Fruit fly (Drosophila melanogaster) whole organism, embryonic: Measurements from ENCODE around the gene Srrm234.

ENCODE experiments used
- B-H1 ChIP-seq: fragments of 200-800 bp; sonication (Bioruptor generic); IDR thresholded peaks from 3 replicates; pipeline ENCODE4 v1.3.6; 2022; ENCODE audit warnings: missing biosample characterization, missing genetic modification characterization
- Bteb2 ChIP-seq: fragments of 200-800 bp; sonication (Bioruptor generic); optimal IDR thresholded peaks from 2 replicates; lab custom pipeline; 2016; ENCODE audit warnings: missing biosample characterization, missing genetic modification characterization
- CG10366 ChIP-seq: fragments of 200-800 bp; sonication (Bioruptor generic); IDR thresholded peaks from 2 replicates; pipeline ENCODE4 v1.3.6; 2022; ENCODE audit warnings: missing biosample characterization, missing genetic modification characterization
- CG10979 ChIP-seq: fragments of 200-800 bp; sonication (Bioruptor generic); optimal IDR thresholded peaks from 2 replicates; lab custom pipeline; 2018; ENCODE audit warnings: missing biosample characterization, mild to moderate bottlenecking, missing genetic modification characterization, moderate library complexity
- CG11093 ChIP-seq: fragments of 200-800 bp; sonication (Bioruptor generic); IDR thresholded peaks from 3 replicates; pipeline ENCODE4 v1.3.6; 2022; ENCODE audit warnings: missing biosample characterization, missing genetic modification characterization
- CG11695 ChIP-seq: fragments of 200-800 bp; sonication (Bioruptor generic); IDR thresholded peaks from 3 replicates; pipeline ENCODE4 v1.3.6; 2022; ENCODE audit warnings: missing biosample characterization, missing genetic modification characterization
- CG11723 ChIP-seq: fragments of 200-800 bp; sonication (Bioruptor generic); optimal IDR thresholded peaks from 2 replicates; lab custom pipeline; 2017; ENCODE audit warnings: missing biosample characterization, mild to moderate bottlenecking, missing genetic modification characterization
- CG14965 ChIP-seq: fragments of 200-800 bp; sonication (Bioruptor generic); optimal IDR thresholded peaks from 2 replicates; lab custom pipeline; 2016; ENCODE audit warnings: missing biosample characterization, missing genetic modification characterization, borderline replicate concordance
- CG15514 ChIP-seq: fragments of 200-800 bp; sonication (Bioruptor generic); optimal IDR thresholded peaks from 3 replicates; lab custom pipeline; 2017; ENCODE audit warnings: missing biosample characterization, missing genetic modification characterization, mild to moderate bottlenecking, moderate library complexity, missing genetic modification reagents
- CG1832 ChIP-seq: fragments of 200-800 bp; sonication (Bioruptor generic); optimal IDR thresholded peaks from 2 replicates; lab custom pipeline; 2017; ENCODE audit warnings: missing biosample characterization, mild to moderate bottlenecking, missing genetic modification characterization, inconsistent platforms
- CG18476 ChIP-seq: fragments of 200-800 bp; sonication (Bioruptor generic); optimal IDR thresholded peaks from 2 replicates; lab custom pipeline; 2016; ENCODE audit warnings: missing biosample characterization, mild to moderate bottlenecking, missing genetic modification characterization
- CG18599 ChIP-seq: fragments of 200-800 bp; sonication (Bioruptor generic); optimal IDR thresholded peaks from 3 replicates; lab custom pipeline; 2017; ENCODE audit warnings: missing biosample characterization, missing genetic modification characterization, mild to moderate bottlenecking, moderate library complexity, missing genetic modification reagents
- CG30431 ChIP-seq: fragments of 200-800 bp; sonication (Bioruptor generic); optimal IDR thresholded peaks from 2 replicates; lab custom pipeline; 2017; ENCODE audit warnings: missing biosample characterization, missing genetic modification characterization
- CG5245 ChIP-seq: fragments of 200-800 bp; sonication (Bioruptor generic); optimal IDR thresholded peaks from 3 replicates; lab custom pipeline; 2016; ENCODE audit warnings: missing biosample characterization, missing genetic modification characterization
- CG6654 ChIP-seq: fragments of 200-800 bp; sonication (Bioruptor generic); optimal IDR thresholded peaks from 2 replicates; lab custom pipeline; 2017; ENCODE audit warnings: missing biosample characterization, mild to moderate bottlenecking, missing genetic modification characterization
- CG9876 ChIP-seq: fragments of 200-800 bp; sonication (Bioruptor generic); optimal IDR thresholded peaks from 2 replicates; lab custom pipeline; 2016; ENCODE audit warnings: missing biosample characterization, missing genetic modification characterization
- CrebB ChIP-seq: fragments of 200-800 bp; sonication (Bioruptor generic); optimal IDR thresholded peaks from 3 replicates; lab custom pipeline; 2018; ENCODE audit warnings: missing biosample characterization, mild to moderate bottlenecking, missing genetic modification characterization
- Elba2 ChIP-seq: fragments of 200-800 bp; sonication (Bioruptor generic); optimal IDR thresholded peaks from 3 replicates; lab custom pipeline; 2016; ENCODE audit warnings: missing biosample characterization, missing genetic modification characterization
- Max ChIP-seq: fragments of 200-800 bp; sonication (Bioruptor generic); optimal IDR thresholded peaks from 2 replicates; lab custom pipeline; 2016; ENCODE audit warnings: missing biosample characterization, mild to moderate bottlenecking, missing genetic modification characterization
- Med ChIP-seq: fragments of 200-800 bp; sonication (Bioruptor generic); peaks from one replicate; lab custom pipeline; 2016; ENCODE audit warnings: missing biosample characterization, missing genetic modification characterization, mild to moderate bottlenecking, inconsistent platforms, moderate library complexity
- Mrtf ChIP-seq: fragments of 200-800 bp; sonication (Bioruptor generic); IDR thresholded peaks from 3 replicates; pipeline ENCODE4 v1.3.6; 2022; ENCODE audit warnings: missing biosample characterization, missing genetic modification characterization
- Opbp ChIP-seq: fragments of 200-800 bp; sonication (Bioruptor generic); IDR thresholded peaks from 3 replicates; pipeline ENCODE4 v1.3.6; 2022; ENCODE audit warnings: missing biosample characterization, missing genetic modification characterization; ENCODE audit not compliant: partially characterized antibody
- Trl ChIP-seq, 3 experiments: fragments of >200 bp in 2 of 3; fragments of 200-800 bp in 1 of 3; sonication (Bioruptor generic) in 1 of 3; optimal IDR thresholded peaks; 2 replicates in 1 of 3; 3 replicates in 2 of 3; lab custom pipeline; 2016 to 2017; ENCODE audit warnings: missing biosample characterization in 1 of 3, missing genetic modification characterization in 1 of 3
- YL-1 ChIP-seq: fragments of 200-800 bp; sonication (Bioruptor generic); optimal IDR thresholded peaks from 3 replicates; lab custom pipeline; 2017; ENCODE audit warnings: missing biosample characterization, mild to moderate bottlenecking, missing genetic modification characterization
- abd-A ChIP-seq: fragments of 200-800 bp; sonication (Bioruptor generic); optimal IDR thresholded peaks from 3 replicates; lab custom pipeline; 2019; ENCODE audit warnings: missing biosample characterization, mild to moderate bottlenecking, missing genetic modification characterization, moderate library complexity
- bigmax ChIP-seq: fragments of 200-800 bp; sonication (Bioruptor generic); optimal IDR thresholded peaks from 2 replicates; lab custom pipeline; 2018; ENCODE audit warnings: missing biosample characterization, mild to moderate bottlenecking, missing genetic modification characterization
- caup ChIP-seq: fragments of 200-800 bp; sonication (Bioruptor generic); optimal IDR thresholded peaks from 3 replicates; lab custom pipeline; 2017; ENCODE audit warnings: missing biosample characterization, mild to moderate bottlenecking, missing genetic modification characterization, moderate library complexity; ENCODE audit not compliant: severe bottlenecking
- cg ChIP-seq: fragments of 200-800 bp; sonication (Bioruptor generic); optimal IDR thresholded peaks from 3 replicates; lab custom pipeline; 2019; ENCODE audit warnings: missing biosample characterization, mild to moderate bottlenecking, missing genetic modification characterization, moderate library complexity
- chif ChIP-seq, 2 experiments: fragments of 200-800 bp; sonication (Bioruptor generic); optimal IDR thresholded peaks; 3 replicates each; lab custom pipeline; 2016; ENCODE audit warnings: missing biosample characterization in 2 of 2, missing genetic modification characterization in 2 of 2
- danr ChIP-seq: fragments of 200-800 bp; sonication (Bioruptor generic); IDR thresholded peaks from 2 replicates; pipeline ENCODE4 v1.3.6; 2022; ENCODE audit warnings: missing biosample characterization, missing genetic modification characterization
- lbe ChIP-seq: fragments of 200-800 bp; sonication (Bioruptor generic); optimal IDR thresholded peaks from 2 replicates; lab custom pipeline; 2016; ENCODE audit warnings: missing biosample characterization, mild to moderate bottlenecking, missing genetic modification characterization
- lov ChIP-seq, 2 experiments: fragments of 200-800 bp in 1 of 2; fragments of >200 bp in 1 of 2; sonication (Bioruptor generic) in 1 of 2; IDR thresholded peaks in 1 of 2; optimal IDR thresholded peaks in 1 of 2; 2 replicates in 1 of 2; 3 replicates in 1 of 2; pipeline versions ENCODE4 v1.3.6 to Lab custom; 2017 to 2022; ENCODE audit warnings: missing biosample characterization in 1 of 2, missing genetic modification characterization in 1 of 2
- maf-S ChIP-seq: fragments of 200-800 bp; sonication (Bioruptor generic); optimal IDR thresholded peaks from 2 replicates; lab custom pipeline; 2016; ENCODE audit warnings: missing biosample characterization, missing genetic modification characterization
- otp ChIP-seq: fragments of 200-800 bp; sonication (Bioruptor generic); IDR thresholded peaks from 3 replicates; pipeline ENCODE4, ENCODE4 v1.3.6; 2022; ENCODE audit warnings: missing biosample characterization, missing genetic modification characterization
- pan ChIP-seq, 4 experiments: fragments of >200 bp in 3 of 4; fragments of 200-800 bp in 1 of 4; sonication (Bioruptor generic) in 1 of 4; optimal IDR thresholded peaks in 3 of 4; IDR thresholded peaks in 1 of 4; 2 replicates each; pipeline versions ENCODE4 v1.3.6 to Lab custom; 2017 to 2022; ENCODE audit warnings: missing biosample characterization in 2 of 4, missing genetic modification characterization in 2 of 4, mixed read lengths in 1 of 4
- pnt ChIP-seq: fragments of 200-800 bp; sonication (Bioruptor generic); optimal IDR thresholded peaks from 3 replicates; lab custom pipeline; 2016; ENCODE audit warnings: missing biosample characterization, missing genetic modification characterization
- prd ChIP-seq, 3 experiments: fragments of >200 bp in 2 of 3; fragments of 200-800 bp in 1 of 3; sonication (Bioruptor generic) in 1 of 3; optimal IDR thresholded peaks in 2 of 3; IDR thresholded peaks in 1 of 3; 2 replicates in 2 of 3; 3 replicates in 1 of 3; pipeline versions ENCODE4 v1.3.6 to Lab custom; 2017 to 2022; ENCODE audit warnings: missing biosample characterization in 1 of 3, missing genetic modification characterization in 1 of 3
- row ChIP-seq: fragments of 200-800 bp; sonication (Bioruptor generic); IDR thresholded peaks from 3 replicates; pipeline ENCODE4 v1.3.6; 2022; ENCODE audit warnings: missing biosample characterization, missing genetic modification characterization
- sens-2 ChIP-seq: fragments of 200-800 bp; sonication (Bioruptor generic); IDR thresholded peaks from 2 replicates; pipeline ENCODE4 v1.3.6; 2022; ENCODE audit warnings: missing biosample characterization, missing genetic modification characterization
- seq ChIP-seq: fragments of 200-800 bp; sonication (Bioruptor generic); IDR thresholded peaks from 2 replicates; pipeline ENCODE4 v1.3.6; 2022; ENCODE audit warnings: missing biosample characterization, missing genetic modification characterization
- slou ChIP-seq: fragments of 200-800 bp; sonication (Bioruptor generic); optimal IDR thresholded peaks from 3 replicates; lab custom pipeline; 2016; ENCODE audit warnings: missing biosample characterization, missing genetic modification characterization
- twi ChIP-seq: fragments of 200-800 bp; optimal IDR thresholded peaks from 2 replicates; lab custom pipeline; 2019; ENCODE audit warnings: missing biosample characterization, mild to moderate bottlenecking, missing genetic modification characterization, moderate library complexity
- wor ChIP-seq: fragments of 200-800 bp; sonication (Bioruptor generic); IDR thresholded peaks from 2 replicates; pipeline ENCODE4 v1.3.6; 2022; ENCODE audit warnings: missing biosample characterization, missing genetic modification characterization
- z ChIP-seq: fragments of 200-800 bp; sonication (Bioruptor generic); IDR thresholded peaks from 3 replicates; pipeline ENCODE4 v1.3.6; 2022; ENCODE audit warnings: missing biosample characterization, missing genetic modification characterization
- zen2 ChIP-seq: fragments of 200-800 bp; sonication (Bioruptor generic); IDR thresholded peaks from 3 replicates; pipeline ENCODE4 v1.3.6; 2022; ENCODE audit warnings: missing biosample characterization, missing genetic modification characterization; ENCODE audit not compliant: partially characterized antibody
- zfh2 ChIP-seq: fragments of 200-800 bp; sonication (Bioruptor generic); optimal IDR thresholded peaks from 2 replicates; lab custom pipeline; 2016; ENCODE audit warnings: missing biosample characterization, missing genetic modification characterization

Gene Srrm234

DNA sequence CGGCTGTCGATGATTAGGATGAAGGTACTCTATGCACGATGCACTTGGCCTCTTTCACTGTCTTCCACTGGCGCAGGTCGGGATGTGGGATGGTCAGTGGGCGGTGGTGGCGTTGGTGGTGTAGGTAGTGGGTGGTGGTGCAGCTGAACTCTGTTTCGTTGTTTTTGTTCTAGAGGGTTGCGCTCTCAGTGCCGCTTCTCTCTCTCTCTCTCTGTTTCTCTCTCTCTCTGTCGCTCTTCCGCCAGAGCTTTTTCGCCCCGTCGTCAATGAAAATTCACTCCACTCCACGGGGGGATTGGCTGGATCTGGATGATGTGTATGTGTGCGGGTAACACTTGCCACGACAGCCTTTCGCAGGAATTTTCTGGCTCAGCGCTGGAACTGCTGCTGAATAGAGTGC, 28.0 kb downstream of the Srrm234 start:
- TF ChIP-seq Med (GFP tag; lab: Kevin White, UChicago) (peak; percentile 50), Trl (optimal IDR thresholded peaks at IDR 0.05; lab: Kevin White, UChicago) (peak; percentile 55 to 76), Trl (GFP tag; optimal IDR thresholded peaks at IDR 0.05; lab: Kevin White, UChicago) (no peak), Bteb2 (GFP tag; lab: Kevin White, UChicago) (no peak), danr (GFP tag; lab: Robert Waterston, UW) (no peak), zfh2 (GFP tag; lab: Kevin White, UChicago) (no peak), Elba2 (peak; percentile 12), caup (no peak), abd-A (no peak), CG1832 (GFP tag; lab: Kevin White, UChicago) (peak; percentile 27), z (GFP tag; lab: Robert Waterston, UW) (0 out of 3 replicates have a peak, but pooled peaks have one; percentile 22), seq (GFP tag; lab: Robert Waterston, UW) (peak; percentile 37; the same call in 1 of the 2 replicates)
- TF ChIP-seq, all 482 proteins: peak for 6

DNA sequence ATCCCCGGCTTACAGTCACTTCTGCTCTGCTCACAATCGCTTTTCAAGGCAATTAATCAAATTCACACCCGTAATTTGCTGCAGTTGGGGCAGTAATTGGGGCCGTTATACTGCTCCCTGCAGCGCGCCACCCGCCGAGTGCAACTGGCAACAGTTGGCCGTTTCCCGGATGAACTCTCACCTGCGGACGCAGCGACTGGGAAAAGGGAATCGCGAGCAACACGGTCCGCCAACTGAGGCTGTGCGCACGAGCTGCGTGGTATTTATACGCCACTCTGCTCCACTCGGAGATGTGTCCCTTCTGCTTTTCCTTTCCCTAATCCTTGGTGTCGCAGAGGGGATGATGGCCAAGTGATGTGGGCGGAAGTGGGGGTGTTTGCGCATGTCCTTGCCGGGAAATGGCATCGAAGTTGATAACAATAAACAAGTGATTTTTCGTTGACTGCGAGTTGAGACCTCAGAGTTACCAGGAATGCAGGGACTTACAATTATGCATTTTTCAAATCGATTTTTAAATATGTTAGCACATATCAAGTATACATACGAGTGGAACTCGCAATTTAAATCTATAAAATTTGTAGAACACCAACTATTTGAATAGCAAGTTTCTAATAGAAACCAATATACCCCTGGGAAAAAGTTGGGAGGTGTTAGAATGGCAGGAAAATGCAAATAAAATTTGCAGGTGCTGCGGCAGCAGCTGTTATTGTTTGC, 35.6 kb downstream of the Srrm234 start, which contains the start of gene GC:
TSS of gene GC (minus strand) at position 238 of the 714 bp plus-strand sequence.
- TF ChIP-seq CG18599 (GFP tag; lab: Kevin White, UChicago): peak; percentile 26
- no peak for TF ChIP-seq CG11723 (GFP tag; lab: Kevin White, UChicago)
- TF ChIP-seq pnt (GFP tag; lab: Kevin White, UChicago): no peak
- no peak for TF ChIP-seq CG11093 (GFP tag; lab: Robert Waterston, UW)
- TF ChIP-seq Bteb2 (GFP tag; lab: Kevin White, UChicago): no peak
- no peak for TF ChIP-seq slou (GFP tag; lab: Kevin White, UChicago)
- peak; percentile 24 for TF ChIP-seq CG10366
- TF ChIP-seq chif (GFP tag; optimal IDR thresholded peaks at IDR 0.05; lab: Kevin White, UChicago): no peak
- no peak for TF ChIP-seq zfh2 (GFP tag; lab: Kevin White, UChicago)
- TF ChIP-seq YL-1 (GFP tag; lab: Kevin White, UChicago): no peak
- no peak for TF ChIP-seq prd (optimal IDR thresholded peaks at IDR 0.05; lab: Kevin White, UChicago)
- 0 out of 3 replicates have a peak, but pooled peaks have one; percentile 21 for TF ChIP-seq prd (GFP tag; IDR thresholded peaks at IDR 0.05; lab: Robert Waterston, UW)
- TF ChIP-seq CG15514 (GFP tag; lab: Kevin White, UChicago): peak; percentile 5
- no peak for TF ChIP-seq CG14965
- 0 out of 3 replicates have a peak, but pooled peaks have one; percentile 25 for TF ChIP-seq zen2
- TF ChIP-seq wor (GFP tag; lab: Robert Waterston, UW): no peak
- TF ChIP-seq CrebB: no peak
- no peak for TF ChIP-seq CG6654 (GFP tag; lab: Kevin White, UChicago)
- TF ChIP-seq lbe (GFP tag; lab: Kevin White, UChicago): no peak
- TF ChIP-seq row (GFP tag; lab: Robert Waterston, UW): peak; percentile 75
- no peak for TF ChIP-seq CG9876
- no peak for TF ChIP-seq CG30431
- TF ChIP-seq twi: no peak
- 0 out of 3 replicates have a peak, but pooled peaks have one; percentile 21 for TF ChIP-seq Mrtf (GFP tag; lab: Robert Waterston, UW)
- no peak for TF ChIP-seq lov (optimal IDR thresholded peaks at IDR 0.05; lab: Kevin White, UChicago)
- no peak for TF ChIP-seq lov (GFP tag; IDR thresholded peaks at IDR 0.05; lab: Robert Waterston, UW)
- TF ChIP-seq CG11695 (GFP tag; lab: Robert Waterston, UW): no peak
- no peak for TF ChIP-seq CG10979
- no peak for TF ChIP-seq B-H1 (GFP tag; lab: Robert Waterston, UW)
- TF ChIP-seq CG5245 (GFP tag; lab: Kevin White, UChicago): no peak
- TF ChIP-seq bigmax (GFP tag; lab: Kevin White, UChicago): no peak
- no peak for TF ChIP-seq cg
- TF ChIP-seq maf-S: no peak
- no peak for TF ChIP-seq pan (optimal IDR thresholded peaks at IDR 0.05; lab: Kevin White, UChicago)
- TF ChIP-seq pan (GFP tag; optimal IDR thresholded peaks at IDR 0.05 in 1 of 2, IDR thresholded peaks at IDR 0.05 in 1 of 2): peak in 1 of 2 experiments; percentile 39
- no peak for TF ChIP-seq Max (GFP tag; lab: Kevin White, UChicago)
- TF ChIP-seq CG18476 (GFP tag; lab: Kevin White, UChicago): no peak
- no peak for TF ChIP-seq otp (GFP tag; lab: Robert Waterston, UW)
- TF ChIP-seq sens-2: no peak
- TF ChIP-seq Opbp (GFP tag; lab: Robert Waterston, UW): no peak
